Worm (Caenorhabditis elegans): ENCODE measurements around the gene C33D9.6.

ce11 chrIV:8786654-8787053 lies 8.7 kb upstream of the C33D9.6 start, which contains the start of gene C33D9.8:
- TF ChIP-seq ceh-40 (GFP tag; IDR thresholded peaks at IDR 0.05) = no peak
- no peak for TF ChIP-seq dpff-1 (tag; optimal IDR thresholded peaks at IDR 0.05)
- TF ChIP-seq tbx-9 (tag; optimal IDR thresholded peaks at IDR 0.05; ENCODE audit: borderline replicate concordance) = no peak
